Worm (Caenorhabditis elegans) whole organism, L1 larva: ENCODE results near the gene T02B11.9.
"Not testable (repeated sequence)": the region's sequence is repeated elsewhere in the genome, so short reads cannot be mapped to it uniquely, and the experiment has no call there.

ENCODE experiments used
- C04F5.9 ChIP-seq: sonication (generic microtip); optimal IDR thresholded peaks from 2 replicates; lab custom pipeline; 2016; ENCODE audit warnings: missing genetic modification characterization, missing compliant biosample characterization
- C16A3.4 ChIP-seq: fragments of 150-350 bp; optimal IDR thresholded peaks from 2 replicates; lab custom pipeline; 2014; ENCODE audit warnings: missing biosample characterization, missing genetic modification characterization
- Y116A8C.19 ChIP-seq: sonication (generic microtip); optimal IDR thresholded peaks from 2 replicates; lab custom pipeline; 2016; ENCODE audit warnings: missing compliant biosample characterization, missing genetic modification characterization, borderline replicate concordance
- alr-1 ChIP-seq: fragments of 200-800 bp; sonication (Bioruptor generic); optimal IDR thresholded peaks from 2 replicates; lab custom pipeline; 2018; ENCODE audit warnings: borderline replicate concordance, mild to moderate bottlenecking, missing genetic modification characterization, missing compliant biosample characterization
- aly-2 ChIP-seq: fragments of 150-350 bp; optimal IDR thresholded peaks from 2 replicates; lab custom pipeline; 2014; ENCODE audit warnings: missing biosample characterization, missing genetic modification characterization
- ama-1 ChIP-seq: fragments of 150-350 bp; optimal IDR thresholded peaks from 2 replicates; lab custom pipeline; 2014
- ceh-8 ChIP-seq: fragments of 200-800 bp; sonication (Bioruptor generic); optimal IDR thresholded peaks from 2 replicates; lab custom pipeline; 2018; ENCODE audit warnings: mild to moderate bottlenecking, missing genetic modification characterization, moderate library complexity, missing compliant biosample characterization
- ceh-88 ChIP-seq: fragments of 200-800 bp; sonication (Bioruptor generic); IDR thresholded peaks from 2 replicates; pipeline ENCODE4 v1.3.6; 2022; ENCODE audit warnings: missing genetic modification characterization, missing compliant biosample characterization
- ces-1 ChIP-seq: fragments of 150-350 bp; optimal IDR thresholded peaks from 2 replicates; lab custom pipeline; 2014; ENCODE audit warnings: missing biosample characterization, missing genetic modification reagents, missing genetic modification characterization
- dsc-1 ChIP-seq: sonication (generic microtip); optimal IDR thresholded peaks from 2 replicates; lab custom pipeline; 2016; ENCODE audit warnings: mild to moderate bottlenecking, missing genetic modification characterization, missing compliant biosample characterization
- efl-1 ChIP-seq, 4 experiments: fragments of 150-350 bp; optimal IDR thresholded peaks in 3 of 4; peaks in 1 of 4; 1 replicate in 1 of 4; 2 replicates in 3 of 4; lab custom pipeline; 2014; ENCODE audit warnings: missing biosample characterization in 2 of 4, missing genetic modification characterization in 2 of 4, missing genetic modification reagents in 2 of 4
- egl-13 ChIP-seq: sonication (generic microtip); optimal IDR thresholded peaks from 2 replicates; lab custom pipeline; 2016; ENCODE audit warnings: missing genotype, missing genetic modification reagents, missing genetic modification characterization, missing compliant biosample characterization
- elt-2 ChIP-seq: sonication (generic microtip); optimal IDR thresholded peaks from 2 replicates; lab custom pipeline; 2016; ENCODE audit warnings: missing genetic modification characterization, mild to moderate bottlenecking, inconsistent platforms, missing compliant biosample characterization, missing genetic modification reagents
- hlh-4 ChIP-seq: sonication (generic microtip); optimal IDR thresholded peaks from 2 replicates; lab custom pipeline; 2016; ENCODE audit warnings: mild to moderate bottlenecking, missing genetic modification characterization, missing compliant biosample characterization
- hpl-2 ChIP-seq: fragments of 150-350 bp; optimal IDR thresholded peaks from 2 replicates; lab custom pipeline; 2014; ENCODE audit warnings: missing biosample characterization, missing genetic modification reagents, missing genetic modification characterization
- irx-1 ChIP-seq: sonication (generic microtip); optimal IDR thresholded peaks from 2 replicates; lab custom pipeline; 2016; ENCODE audit warnings: missing genetic modification characterization, missing compliant biosample characterization
- isw-1 ChIP-seq: fragments of 200-800 bp; sonication (Bioruptor generic); IDR thresholded peaks from 2 replicates; pipeline ENCODE4 v1.3.6; 2022; ENCODE audit warnings: missing genetic modification characterization, missing compliant biosample characterization
- lin-13 ChIP-seq: fragments of 150-350 bp; optimal IDR thresholded peaks from 2 replicates; lab custom pipeline; 2014; ENCODE audit warnings: missing biosample characterization, missing genetic modification reagents, missing genetic modification characterization
- lin-14 ChIP-seq: fragments of 200-800 bp; sonication (Bioruptor generic); optimal IDR thresholded peaks from 2 replicates; lab custom pipeline; 2018; ENCODE audit warnings: mild to moderate bottlenecking, missing genetic modification characterization, moderate library complexity, missing compliant biosample characterization
- lin-39 ChIP-seq: fragments of 150-350 bp; optimal IDR thresholded peaks from 2 replicates; lab custom pipeline; 2014; ENCODE audit warnings: missing biosample characterization, missing genetic modification reagents, missing genetic modification characterization
- lir-3 ChIP-seq: sonication (generic microtip); optimal IDR thresholded peaks from 2 replicates; lab custom pipeline; 2016; ENCODE audit warnings: mild to moderate bottlenecking, missing genetic modification characterization, moderate library complexity, missing compliant biosample characterization; ENCODE audit not compliant: poor library complexity
- mdl-1 ChIP-seq, 2 experiments: fragments of 150-350 bp; optimal IDR thresholded peaks; 2 replicates each; lab custom pipeline; 2014 to 2017; ENCODE audit warnings: missing biosample characterization in 2 of 2, missing genetic modification characterization in 2 of 2, inconsistent platforms in 1 of 2
- mep-1 ChIP-seq: fragments of 150-350 bp; optimal IDR thresholded peaks from 2 replicates; lab custom pipeline; 2014; ENCODE audit warnings: missing biosample characterization, missing genetic modification characterization
- nhr-11 ChIP-seq: fragments of 150-350 bp; optimal IDR thresholded peaks from 2 replicates; lab custom pipeline; 2014; ENCODE audit warnings: missing biosample characterization, missing genetic modification characterization
- nhr-12 ChIP-seq: sonication (generic microtip); optimal IDR thresholded peaks from 2 replicates; lab custom pipeline; 2017; ENCODE audit warnings: missing biosample characterization, missing genetic modification characterization
- nhr-19 ChIP-seq: fragments of 200-800 bp; sonication (Bioruptor generic); conservative IDR thresholded peaks from 2 replicates; pipeline ENCODE4 v1.3.6; 2022; ENCODE audit warnings: missing genetic modification characterization, missing compliant biosample characterization
- nhr-20 ChIP-seq: sonication (generic microtip); optimal IDR thresholded peaks from 2 replicates; lab custom pipeline; 2016; ENCODE audit warnings: mild to moderate bottlenecking, missing genetic modification characterization, missing compliant biosample characterization
- nhr-47 ChIP-seq: sonication (generic microtip); optimal IDR thresholded peaks from 2 replicates; lab custom pipeline; 2016; ENCODE audit warnings: mild to moderate bottlenecking, missing genetic modification characterization, moderate library complexity, missing compliant biosample characterization
- nhr-85 ChIP-seq: sonication (generic microtip); peaks from one replicate; lab custom pipeline; 2016; ENCODE audit warnings: missing genetic modification characterization, inconsistent platforms, missing compliant biosample characterization
- snpc-4 ChIP-seq: fragments of 150-350 bp; optimal IDR thresholded peaks from 2 replicates; lab custom pipeline; 2014; ENCODE audit warnings: missing biosample characterization, missing genetic modification characterization
- tbx-2 ChIP-seq: sonication (generic microtip); optimal IDR thresholded peaks from 2 replicates; lab custom pipeline; 2016; ENCODE audit warnings: missing genetic modification characterization, missing compliant biosample characterization
- tlp-1 ChIP-seq: fragments of 150-350 bp; optimal IDR thresholded peaks from 2 replicates; lab custom pipeline; 2014; ENCODE audit warnings: missing biosample characterization, missing genetic modification characterization
- unc-30 ChIP-seq: sonication (generic microtip); optimal IDR thresholded peaks from 2 replicates; lab custom pipeline; 2017; ENCODE audit warnings: missing biosample characterization, missing genetic modification characterization
- unc-98 ChIP-seq: fragments of 200-800 bp; sonication (Bioruptor generic); IDR thresholded peaks from 2 replicates; pipeline ENCODE4 v1.3.6; 2022; ENCODE audit warnings: missing genetic modification characterization, missing compliant biosample characterization
- zip-4 ChIP-seq: fragments of 200-800 bp; sonication (Bioruptor generic); optimal IDR thresholded peaks from 2 replicates; lab custom pipeline; 2018; ENCODE audit warnings: mild to moderate bottlenecking, missing genetic modification characterization, moderate library complexity, missing compliant biosample characterization
- ztf-11 ChIP-seq, 2 experiments: sonication (generic microtip); optimal IDR thresholded peaks; 2 replicates each; lab custom pipeline; 2016 to 2017; ENCODE audit warnings: missing genetic modification characterization in 2 of 2, missing biosample characterization in 1 of 2, missing compliant biosample characterization in 1 of 2
- ztf-4 ChIP-seq: fragments of 150-350 bp; optimal IDR thresholded peaks from 2 replicates; lab custom pipeline; 2014; ENCODE audit warnings: missing biosample characterization, missing genetic modification characterization

The T02B11.9 gene

DNA sequence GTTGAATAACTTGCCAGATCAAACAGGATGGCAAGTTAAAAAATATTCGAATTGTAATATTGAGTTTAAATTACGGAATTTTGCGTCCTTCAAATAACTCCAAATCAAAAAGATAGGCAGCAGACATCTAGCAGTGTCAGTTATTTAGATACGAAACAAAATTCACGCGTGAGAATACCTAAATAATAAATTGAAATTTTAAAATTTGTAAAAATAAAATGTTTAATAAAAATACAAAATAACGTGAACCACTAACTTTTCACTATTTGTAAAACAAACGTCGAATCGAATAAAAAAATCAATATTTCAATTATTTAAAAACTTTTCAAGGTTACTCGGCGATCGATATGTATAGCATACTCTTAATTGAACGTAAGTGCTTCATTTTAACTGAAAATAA lies at the start of gene T02B11.9:
TSS of gene T02B11.9 (plus strand) at position 301 of the 400 bp plus-strand sequence.
- TF ChIP-seq mep-1 (tag; lab: Kevin White, UChicago) (no peak), nhr-19 (GFP tag; lab: Robert Waterston, UW) (no peak), tbx-2 (tag; lab: Kevin White, UChicago) (no peak), irx-1 (tag; lab: Kevin White, UChicago) (no peak), aly-2 (tag; lab: Kevin White, UChicago) (no peak), nhr-12 (tag; lab: Kevin White, UChicago) (no peak), ztf-11 (tag; optimal IDR thresholded peaks at IDR 0.05; lab: Kevin White, UChicago) (no peak), hlh-4 (tag; lab: Kevin White, UChicago) (no peak), isw-1 (GFP tag; lab: Robert Waterston, UW) (no peak), zip-4 (GFP tag; lab: Kevin White, UChicago) (no peak), elt-2 (tag; lab: Kevin White, UChicago) (no peak), dsc-1 (tag; lab: Kevin White, UChicago) (no peak), nhr-47 (tag; lab: Kevin White, UChicago) (no peak), alr-1 (no peak)

DNA sequence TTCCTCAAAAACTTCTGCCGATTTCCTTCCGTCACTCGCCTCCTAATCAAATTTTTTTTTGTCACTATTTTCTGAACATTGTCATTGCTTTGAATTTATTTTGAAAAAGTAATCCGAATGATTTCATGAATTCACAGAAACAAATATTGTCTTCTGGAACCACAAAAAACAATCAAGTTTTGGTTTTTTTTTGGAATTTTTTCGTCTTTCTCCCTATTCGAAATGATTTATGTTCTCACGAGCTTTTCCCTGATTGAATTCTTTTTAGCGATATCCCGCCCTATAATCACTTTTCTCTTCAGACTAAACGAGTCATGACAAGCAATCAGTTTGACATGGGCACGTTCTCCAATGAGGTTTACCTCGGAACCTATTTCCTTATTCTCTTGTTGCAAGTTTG lies 42.7 kb upstream of the T02B11.9 start, which contains the start of gene F41H8.1:
TSS of gene F41H8.1 (plus strand) at position 301 of the 400 bp plus-strand sequence.
- no peak for TF ChIP-seq nhr-11 (tag; lab: Kevin White, UChicago)
- TF ChIP-seq ztf-4 = no peak
- TF ChIP-seq, all 84 proteins: peak for 0

DNA sequence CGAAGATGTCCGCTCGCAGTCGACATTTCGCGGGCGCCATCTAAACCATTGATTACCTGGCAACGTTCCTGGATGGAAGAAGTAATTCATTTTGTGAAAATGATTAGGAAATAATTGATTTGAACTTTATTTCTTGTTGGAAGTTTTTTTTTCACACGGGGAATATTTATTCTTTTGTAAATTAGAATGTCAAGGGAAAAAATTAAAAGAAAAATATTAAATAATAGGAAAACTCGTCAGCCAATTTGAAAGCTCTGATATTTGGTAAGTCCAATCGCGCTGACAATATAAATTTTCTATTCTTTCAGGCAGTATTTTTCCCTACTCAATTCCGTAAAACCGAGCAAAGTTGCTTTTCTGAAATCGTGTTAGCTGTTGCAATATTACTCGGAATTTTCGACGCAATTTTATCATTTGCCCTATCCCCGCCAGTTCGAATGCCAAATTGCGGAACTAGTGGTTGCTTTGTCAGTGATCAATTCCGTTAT lies 37.0 kb upstream of the T02B11.9 start, which contains the start of the genes K09C6.7 and K09C6.10:
TSS of gene K09C6.7 (minus strand) at position 101 of the 488 bp plus-strand sequence.
TSS of gene K09C6.10 (plus strand) at position 438 of the 488 bp plus-strand sequence.
- TF ChIP-seq Y116A8C.19 (tag; lab: Kevin White, UChicago); C04F5.9 (tag; lab: Kevin White, UChicago); ces-1: not testable (repeated sequence)

DNA sequence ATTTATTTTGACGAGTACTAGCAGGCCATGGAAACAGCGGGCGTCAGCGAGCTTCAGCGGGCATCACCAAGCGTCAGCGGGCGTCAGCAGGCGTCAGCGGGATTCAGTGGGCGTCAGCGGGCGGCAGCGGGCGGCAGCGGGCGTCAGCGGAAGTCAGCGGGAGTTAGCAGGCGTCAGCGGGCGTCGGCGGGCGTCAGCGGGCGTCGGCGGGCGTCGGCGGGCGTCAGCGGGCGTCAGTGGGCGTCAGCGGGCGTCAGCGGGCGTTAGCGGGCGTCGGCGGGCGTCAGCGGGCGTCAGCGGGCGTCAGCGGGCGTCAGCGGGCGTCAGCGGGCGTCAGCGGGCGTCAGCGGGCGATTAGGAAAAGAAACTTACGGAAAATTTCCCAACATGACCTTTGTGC lies 33.4 kb upstream of the T02B11.9 start:
- no peak for TF ChIP-seq nhr-19 (GFP tag; lab: Robert Waterston, UW)
- no peak for TF ChIP-seq efl-1 (optimal IDR thresholded peaks at IDR 0.05; lab: Kevin White, UChicago)
- no peak for TF ChIP-seq efl-1 (GFP tag; optimal IDR thresholded peaks at IDR 0.05 in 1 of 2; lab: Kevin White, UChicago)
- peak; percentile 65 for TF ChIP-seq ceh-8 (GFP tag; lab: Kevin White, UChicago)

DNA sequence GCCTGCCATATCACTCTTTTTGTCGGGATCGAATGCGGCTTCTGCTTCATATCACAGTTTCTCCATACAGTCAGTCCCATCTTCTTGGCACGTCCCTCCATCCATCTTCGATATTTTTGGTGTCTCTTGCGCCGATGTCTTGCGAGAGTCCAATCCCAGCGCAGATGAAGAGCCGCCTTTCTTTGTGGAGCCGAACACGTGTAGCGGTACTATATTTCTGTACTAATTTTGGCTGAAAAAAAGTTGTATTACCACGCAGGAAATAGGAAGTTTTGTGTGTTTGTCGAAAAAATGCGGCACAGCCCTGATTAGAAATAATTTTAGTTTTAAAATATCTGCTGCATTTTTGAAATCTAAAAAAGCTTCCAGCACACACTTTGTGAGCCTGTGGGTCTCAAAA lies 32.9 kb upstream of the T02B11.9 start, which contains the start of gene K09C6.8:
TSS of gene K09C6.8 (minus strand) at position 101 of the 400 bp plus-strand sequence.
- not testable (repeated sequence) for TF ChIP-seq snpc-4 (tag; lab: Kevin White, UChicago); ama-1 (lab: Kevin White, UChicago); aly-2 (tag; lab: Kevin White, UChicago)

DNA sequence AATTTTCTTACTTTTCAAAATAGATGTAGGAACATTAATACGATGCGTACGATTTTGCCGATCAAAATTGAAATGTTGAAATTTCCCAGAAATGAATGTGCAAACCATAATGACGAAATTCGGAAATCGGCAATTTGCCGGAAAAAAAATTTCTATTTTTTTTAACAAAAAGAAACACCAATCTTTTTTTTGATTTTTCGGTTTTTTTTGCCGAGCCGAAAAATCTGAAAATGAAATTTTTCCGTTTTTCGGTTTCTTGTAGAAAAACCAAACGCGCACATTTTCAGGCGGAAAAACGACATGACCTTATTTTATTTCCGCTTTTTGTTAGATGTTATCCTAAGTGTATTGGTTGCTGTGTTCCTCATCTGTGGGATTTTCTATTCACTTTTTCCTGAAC lies 28.5 kb upstream of the T02B11.9 start, which contains the start of gene srbc-13:
TSS of gene srbc-13 (plus strand) at position 301 of the 400 bp plus-strand sequence.
- TF ChIP-seq lin-13 (GFP tag; lab: Kevin White, UChicago) = no peak
- TF ChIP-seq lin-14 (GFP tag; lab: Kevin White, UChicago) = no peak
- TF ChIP-seq mdl-1 (tag; optimal IDR thresholded peaks at IDR 0.05; lab: Kevin White, UChicago) = no peak
- TF ChIP-seq hpl-2 = no peak
- TF ChIP-seq tlp-1 (tag; lab: Kevin White, UChicago) = no peak
- no peak for TF ChIP-seq lin-39
- no peak for TF ChIP-seq nhr-85
- no peak for TF ChIP-seq unc-98 (GFP tag; lab: Robert Waterston, UW)
- no peak for TF ChIP-seq aly-2 (tag; lab: Kevin White, UChicago)
- no peak for TF ChIP-seq nhr-20
- TF ChIP-seq unc-30 (tag; lab: Kevin White, UChicago) = no peak
- no peak for TF ChIP-seq egl-13 (tag; lab: Kevin White, UChicago)
- no peak for TF ChIP-seq lir-3 (tag; lab: Kevin White, UChicago)
- TF ChIP-seq C16A3.4 (tag; lab: Kevin White, UChicago) = no peak
- no peak for TF ChIP-seq ceh-88 (GFP tag; lab: Robert Waterston, UW)
- TF ChIP-seq, all 84 proteins: peak for 0
